Worm (Caenorhabditis elegans): ENCODE measurements around the gene snx-17.

Gene snx-17

DNA sequence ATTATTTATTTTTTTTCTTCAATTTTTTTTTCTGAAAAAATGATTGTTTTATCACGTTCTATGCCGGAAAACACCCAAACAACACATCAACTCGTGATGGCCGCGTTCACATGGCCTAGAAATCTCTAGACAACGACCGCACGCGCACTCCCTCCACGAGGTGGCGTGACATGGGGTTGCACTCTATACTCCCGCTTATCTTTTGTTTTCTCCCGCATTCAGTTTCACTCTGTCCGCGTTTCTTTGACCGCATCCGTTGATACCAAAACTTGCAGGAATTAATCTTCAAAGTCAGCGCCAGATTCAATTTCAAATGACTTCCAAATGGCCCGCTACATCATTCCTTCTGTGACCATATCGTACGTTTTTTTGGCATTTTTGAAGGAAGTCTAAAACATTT lies 17.1 kb downstream of the snx-17 start, which contains the start of gene F17H10.1 (continued):
- peak; percentile 62 to 84 for TF ChIP-seq daf-16 (GFP tag; optimal IDR thresholded peaks at IDR 0.05)
- TF ChIP-seq daf-16 (tag; optimal IDR thresholded peaks at IDR 0.05), result peak; percentile 92
- TF ChIP-seq ceh-44 (GFP tag; IDR thresholded peaks at IDR 0.05), result no peak
- no peak for TF ChIP-seq lir-3 (tag; optimal IDR thresholded peaks at IDR 0.05)
- peak; percentile 97 for TF ChIP-seq hlh-11 (tag; optimal IDR thresholded peaks at IDR 0.05)
- TF ChIP-seq mes-2 (tag; optimal IDR thresholded peaks at IDR 0.05; ENCODE audit: poor library complexity, severe bottlenecking), result peak; percentile 91
- TF ChIP-seq aha-1 (tag), result peak; percentile 98
- TF ChIP-seq lin-39 (tag; optimal IDR thresholded peaks at IDR 0.05), result no peak
- no peak for TF ChIP-seq Y75B8A.6 (GFP tag; IDR thresholded peaks at IDR 0.05)
- no peak for TF ChIP-seq ceh-82 (tag; optimal IDR thresholded peaks at IDR 0.05)
- TF ChIP-seq vab-7 (GFP tag; IDR thresholded peaks at IDR 0.05), result no peak
- peak in 1 of 2 experiments; percentile 57 for TF ChIP-seq lsy-2 (tag; optimal IDR thresholded peaks at IDR 0.05)
- no peak for TF ChIP-seq nhr-76 (tag; optimal IDR thresholded peaks at IDR 0.05)
- no peak for TF ChIP-seq nhr-111 (GFP tag; optimal IDR thresholded peaks at IDR 0.05)
- no peak for TF ChIP-seq fkh-10 (GFP tag; optimal IDR thresholded peaks at IDR 0.05)
- TF ChIP-seq hlh-30 (tag; optimal IDR thresholded peaks at IDR 0.05; ENCODE audit: insufficient read depth), result peak; percentile 100
- peak in 1 of 2 experiments; percentile 70; a peak in 1 of 4 replicates for TF ChIP-seq madf-5 (GFP tag; IDR thresholded peaks at IDR 0.05)
- TF ChIP-seq lin-13 (GFP tag; optimal IDR thresholded peaks at IDR 0.05), result peak; percentile 67
- TF ChIP-seq dmd-8 (GFP tag; IDR thresholded peaks at IDR 0.05), result no peak
- TF ChIP-seq zip-11 (GFP tag; IDR thresholded peaks at IDR 0.05), result no peak
- peak; percentile 77 for TF ChIP-seq hmg-1.1 (GFP tag; IDR thresholded peaks at IDR 0.05)
- no peak for TF ChIP-seq Y5F2A.4 (GFP tag; optimal IDR thresholded peaks at IDR 0.05)
- TF ChIP-seq T26A8.4 (GFP tag; IDR thresholded peaks at IDR 0.05), result peak; percentile 73
- no peak for TF ChIP-seq F26F4.8 (GFP tag; conservative IDR thresholded peaks at IDR 0.05)
- peak; percentile 84 for TF ChIP-seq nhr-77 (tag; optimal IDR thresholded peaks at IDR 0.05)
- TF ChIP-seq zip-2 (tag; optimal IDR thresholded peaks at IDR 0.05), result no peak
- peak; percentile 46; the same call in 1 of the 2 replicates for TF ChIP-seq ctbp-1 (GFP tag; IDR thresholded peaks at IDR 0.05)
- no peak for TF ChIP-seq lim-7 (GFP tag; IDR thresholded peaks at IDR 0.05)
- no peak for TF ChIP-seq F44E2.7 (GFP tag; IDR thresholded peaks at IDR 0.05)
- no peak for TF ChIP-seq egl-27 (tag; optimal IDR thresholded peaks at IDR 0.05)
- no peak for TF ChIP-seq ztf-7 (tag; optimal IDR thresholded peaks at IDR 0.05)

DNA sequence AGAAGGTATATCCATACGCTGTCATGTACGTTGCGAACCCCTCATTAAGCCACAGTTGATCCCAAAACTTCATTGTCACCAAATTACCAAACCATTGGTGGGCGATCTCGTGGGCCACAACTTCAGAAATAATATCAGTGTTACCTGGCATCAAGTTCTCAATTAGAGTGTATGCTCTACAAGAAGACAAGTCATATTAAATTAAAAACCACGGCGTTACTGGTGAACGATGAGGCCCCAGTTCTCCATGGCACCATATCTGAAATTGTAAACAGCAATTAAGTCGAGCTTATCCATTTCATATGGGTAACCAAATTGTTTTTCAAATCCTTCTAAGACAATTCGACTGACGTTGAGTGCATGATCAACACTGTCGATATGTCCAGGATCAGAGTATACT lies 19.3 kb downstream of the snx-17 start:
- TF ChIP-seq F26F4.8 (GFP tag; conservative IDR thresholded peaks at IDR 0.05), result no peak
- peak in 1 of 2 experiments; percentile 91 for TF ChIP-seq unc-62 (GFP tag; optimal IDR thresholded peaks at IDR 0.05 in 1 of 2)
- no peak for TF ChIP-seq unc-62 (tag; optimal IDR thresholded peaks at IDR 0.05)

DNA sequence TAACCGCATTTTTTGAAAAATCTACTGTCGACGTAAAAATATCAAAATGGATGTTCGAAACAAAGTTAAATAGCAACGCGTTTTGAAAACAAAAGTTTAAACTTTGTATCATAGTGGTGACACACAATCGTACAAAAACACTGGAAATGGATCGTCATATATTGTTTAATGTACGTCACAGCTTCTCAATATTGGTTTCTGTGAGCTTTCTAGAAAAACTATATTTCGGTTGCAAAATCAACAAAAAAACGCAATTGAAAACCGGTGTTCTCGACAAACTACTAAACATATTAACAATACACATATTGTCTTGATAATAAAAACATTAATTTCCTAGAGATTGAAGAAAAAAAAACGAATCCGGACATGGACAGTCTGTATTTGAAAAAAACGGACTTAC lies 21.7 kb downstream of the snx-17 start, which contains the start of gene R03G8.6:
Gene R03G8.6, minus strand, starts transcription at position 101 of the 400 bp plus-strand sequence.
- no peak for TF ChIP-seq ZK546.5 (tag; optimal IDR thresholded peaks at IDR 0.05)
- TF ChIP-seq unc-130 (GFP tag; optimal IDR thresholded peaks at IDR 0.05), result no peak
- TF ChIP-seq nhr-42 (GFP tag; IDR thresholded peaks at IDR 0.05), result no peak
- no peak for TF ChIP-seq duxl-1 (tag; optimal IDR thresholded peaks at IDR 0.05; ENCODE audit: poor library complexity)
- no peak for TF ChIP-seq hlh-30 (tag; optimal IDR thresholded peaks at IDR 0.05; ENCODE audit: insufficient read depth)
- TF ChIP-seq lin-29 (GFP tag; IDR thresholded peaks at IDR 0.05), result no peak
- no peak for TF ChIP-seq zip-2 (tag; optimal IDR thresholded peaks at IDR 0.05)
- TF ChIP-seq nhr-10 (tag; optimal IDR thresholded peaks at IDR 0.05), result no peak
- TF ChIP-seq daf-8 (GFP tag; IDR thresholded peaks at IDR 0.05), result no peak
- TF ChIP-seq tag-97 (GFP tag; IDR thresholded peaks at IDR 0.05), result no peak
- TF ChIP-seq zfp-2 (tag; optimal IDR thresholded peaks at IDR 0.05), result no peak
- TF ChIP-seq mep-1 (tag; optimal IDR thresholded peaks at IDR 0.05), result no peak
- TF ChIP-seq nhr-77 (tag; optimal IDR thresholded peaks at IDR 0.05), result no peak
- no peak for TF ChIP-seq mes-2 (tag; optimal IDR thresholded peaks at IDR 0.05; ENCODE audit: poor library complexity, severe bottlenecking)
- no peak for TF ChIP-seq nhr-11 (tag; optimal IDR thresholded peaks at IDR 0.05)
- no peak for TF ChIP-seq nhr-48 (tag; optimal IDR thresholded peaks at IDR 0.05)
- no peak for TF ChIP-seq nhr-25 (tag; optimal IDR thresholded peaks at IDR 0.05; ENCODE audit: borderline replicate concordance, insufficient read depth)
- no peak for TF ChIP-seq lir-3 (tag; optimal IDR thresholded peaks at IDR 0.05)
- no peak for TF ChIP-seq lim-7 (GFP tag; IDR thresholded peaks at IDR 0.05)
